Fruit fly (Drosophila melanogaster) whole organism, embryonic: ENCODE results near the gene CG14277.
A peak's percentile ranks its signal among the peaks of the same experiment; 100 is the strongest.

Source experiments
- Aef1 ChIP-seq: fragments of 200-800 bp; sonication (Bioruptor generic); IDR thresholded peaks from 3 replicates; pipeline ENCODE4 v1.3.6; 2022; ENCODE audit warnings: missing biosample characterization, missing genetic modification characterization
- Atf-2 ChIP-seq: fragments of 200-800 bp; sonication (Bioruptor generic); optimal IDR thresholded peaks from 2 replicates; lab custom pipeline; 2016; ENCODE audit warnings: missing biosample characterization, missing genetic modification characterization
- Atf3 ChIP-seq: fragments of 200-800 bp; sonication (Bioruptor generic); optimal IDR thresholded peaks from 3 replicates; lab custom pipeline; 2016; ENCODE audit warnings: missing biosample characterization, missing genetic modification characterization
- Awh ChIP-seq: fragments of 200-800 bp; sonication (Bioruptor generic); IDR thresholded peaks from 2 replicates; pipeline ENCODE4, ENCODE4 v1.3.6; 2022; ENCODE audit warnings: missing biosample characterization, missing genetic modification characterization
- CG10431 ChIP-seq: fragments of 200-800 bp; sonication (Bioruptor generic); optimal IDR thresholded peaks from 3 replicates; lab custom pipeline; 2018; ENCODE audit warnings: missing biosample characterization, mild to moderate bottlenecking, missing genetic modification characterization
- CG11085 ChIP-seq: fragments of 200-800 bp; sonication (Bioruptor generic); IDR thresholded peaks from 2 replicates; pipeline ENCODE4 v1.3.6; 2022; ENCODE audit warnings: missing biosample characterization, missing genetic modification characterization
- CG12942 ChIP-seq: fragments of 200-800 bp; sonication (Bioruptor generic); optimal IDR thresholded peaks from 3 replicates; lab custom pipeline; 2016; ENCODE audit warnings: missing biosample characterization, missing genetic modification characterization
- CG14860 ChIP-seq: fragments of 200-800 bp; sonication (Bioruptor generic); IDR thresholded peaks from 3 replicates; pipeline ENCODE4 v1.3.6; 2022; ENCODE audit warnings: missing biosample characterization, missing genetic modification characterization; ENCODE audit not compliant: partially characterized antibody
- CG15011 ChIP-seq: fragments of 200-800 bp; sonication (Bioruptor generic); optimal IDR thresholded peaks from 3 replicates; lab custom pipeline; 2018; ENCODE audit warnings: missing biosample characterization, mild to moderate bottlenecking, missing genetic modification characterization
- CG16863 ChIP-seq: fragments of 200-800 bp; sonication (Bioruptor generic); optimal IDR thresholded peaks from 3 replicates; lab custom pipeline; 2016; ENCODE audit warnings: missing biosample characterization, missing genetic modification characterization
- CG17361 ChIP-seq: fragments of 200-800 bp; sonication (Bioruptor generic); IDR thresholded peaks from 3 replicates; pipeline ENCODE4 v1.3.6; 2022; ENCODE audit warnings: missing biosample characterization, missing genetic modification characterization
- CG17568 ChIP-seq: fragments of 200-800 bp; sonication (Bioruptor generic); optimal IDR thresholded peaks from 2 replicates; lab custom pipeline; 2018; ENCODE audit warnings: missing biosample characterization, mild to moderate bottlenecking, missing genetic modification characterization, moderate library complexity
- CG3065 ChIP-seq: fragments of 200-800 bp; sonication (Bioruptor generic); optimal IDR thresholded peaks from 2 replicates; lab custom pipeline; 2016; ENCODE audit warnings: missing biosample characterization, missing genetic modification characterization
- CG3163 ChIP-seq: fragments of 200-800 bp; sonication (Bioruptor generic); optimal IDR thresholded peaks from 3 replicates; lab custom pipeline; 2016; ENCODE audit warnings: missing biosample characterization, missing genetic modification characterization
- CG34376 ChIP-seq: fragments of 200-800 bp; sonication (Bioruptor generic); optimal IDR thresholded peaks from 2 replicates; lab custom pipeline; 2018; ENCODE audit warnings: missing biosample characterization, mild to moderate bottlenecking, missing genetic modification characterization
- CG5953 ChIP-seq: fragments of 200-800 bp; sonication (Bioruptor generic); IDR thresholded peaks from 2 replicates; pipeline ENCODE4 v1.3.6; 2022; ENCODE audit warnings: missing biosample characterization, missing genetic modification characterization
- CG6791 ChIP-seq: fragments of 200-800 bp; sonication (Bioruptor generic); IDR thresholded peaks from 3 replicates; pipeline ENCODE4 v1.3.6; 2022; ENCODE audit warnings: missing biosample characterization, missing genetic modification characterization; ENCODE audit not compliant: partially characterized antibody
- CG7556 ChIP-seq: fragments of 200-800 bp; sonication (Bioruptor generic); optimal IDR thresholded peaks from 2 replicates; lab custom pipeline; 2017; ENCODE audit warnings: missing biosample characterization, mild to moderate bottlenecking, missing genetic modification characterization
- CG8290 ChIP-seq, 3 experiments: fragments of 200-800 bp; sonication (Bioruptor generic); optimal IDR thresholded peaks; 2 replicates each; lab custom pipeline; 2016 to 2019; ENCODE audit warnings: missing biosample characterization in 3 of 3, missing genetic modification characterization in 3 of 3, mild to moderate bottlenecking in 2 of 3, moderate library complexity in 1 of 3
- CG8388 ChIP-seq: fragments of 200-800 bp; sonication (Bioruptor generic); optimal IDR thresholded peaks from 2 replicates; lab custom pipeline; 2019; ENCODE audit warnings: missing biosample characterization, mild to moderate bottlenecking, missing genetic modification characterization, moderate library complexity
- CHES-1-like ChIP-seq: fragments of 200-800 bp; sonication (Bioruptor generic); optimal IDR thresholded peaks from 2 replicates; lab custom pipeline; 2016; ENCODE audit warnings: missing biosample characterization, missing genetic modification characterization
- Doc3 ChIP-seq: fragments of 200-800 bp; sonication (Bioruptor generic); IDR thresholded peaks from 3 replicates; pipeline ENCODE4 v1.3.6; 2022; ENCODE audit warnings: missing biosample characterization, missing genetic modification characterization; ENCODE audit not compliant: partially characterized antibody
- Dref ChIP-seq: fragments of 200-800 bp; sonication (Bioruptor generic); IDR thresholded peaks from 2 replicates; pipeline ENCODE4 v1.3.6; 2022; ENCODE audit warnings: missing biosample characterization, missing genetic modification characterization
- E2f1 ChIP-seq: fragments of 200-800 bp; sonication (Bioruptor generic); IDR thresholded peaks from 2 replicates; pipeline ENCODE4 v1.3.6; 2022; ENCODE audit warnings: missing biosample characterization, missing genetic modification characterization
- Elba2 ChIP-seq: fragments of 200-800 bp; sonication (Bioruptor generic); optimal IDR thresholded peaks from 3 replicates; lab custom pipeline; 2016; ENCODE audit warnings: missing biosample characterization, missing genetic modification characterization
- Fer1 ChIP-seq: fragments of 200-800 bp; sonication (Bioruptor generic); optimal IDR thresholded peaks from 2 replicates; lab custom pipeline; 2017; ENCODE audit warnings: missing biosample characterization, mild to moderate bottlenecking, missing genetic modification characterization
- GATAe ChIP-seq: fragments of 200-800 bp; sonication (Bioruptor generic); conservative IDR thresholded peaks from 2 replicates; pipeline ENCODE4 v1.3.6; 2022; ENCODE audit warnings: missing biosample characterization, missing genetic modification characterization
- Gsc ChIP-seq: fragments of 200-800 bp; sonication (Bioruptor generic); IDR thresholded peaks from 2 replicates; pipeline ENCODE4 v1.3.6; 2022; ENCODE audit warnings: missing biosample characterization, missing genetic modification characterization
- NFAT ChIP-seq: fragments of 200-800 bp; sonication (Bioruptor generic); IDR thresholded peaks from 2 replicates; pipeline ENCODE4 v1.3.6; 2022; ENCODE audit warnings: missing biosample characterization, missing genetic modification characterization
- Sox100B ChIP-seq: fragments of 200-800 bp; sonication (Bioruptor generic); optimal IDR thresholded peaks from 3 replicates; lab custom pipeline; 2018; ENCODE audit warnings: missing biosample characterization, mild to moderate bottlenecking, missing genetic modification characterization
- Vsx1 ChIP-seq: fragments of 200-800 bp; sonication (Bioruptor generic); optimal IDR thresholded peaks from 2 replicates; lab custom pipeline; 2017; ENCODE audit warnings: missing biosample characterization, mild to moderate bottlenecking, missing genetic modification characterization, missing genetic modification reagents
- ato ChIP-seq: fragments of 200-800 bp; sonication (Bioruptor generic); IDR thresholded peaks from 2 replicates; pipeline ENCODE4 v1.3.6; 2022; ENCODE audit warnings: missing biosample characterization, missing genetic modification characterization; ENCODE audit not compliant: partially characterized antibody
- cas ChIP-seq: fragments of 200-800 bp; sonication (Bioruptor generic); IDR thresholded peaks from 2 replicates; pipeline ENCODE4 v1.3.6; 2022; ENCODE audit warnings: missing biosample characterization, missing genetic modification characterization
- chif ChIP-seq, 2 experiments: fragments of 200-800 bp; sonication (Bioruptor generic); optimal IDR thresholded peaks; 3 replicates each; lab custom pipeline; 2016; ENCODE audit warnings: missing biosample characterization in 2 of 2, missing genetic modification characterization in 2 of 2
- fd96Cb ChIP-seq: fragments of 200-800 bp; sonication (Bioruptor generic); optimal IDR thresholded peaks from 2 replicates; lab custom pipeline; 2018; ENCODE audit warnings: missing biosample characterization, mild to moderate bottlenecking, missing genetic modification characterization, moderate library complexity
- fru ChIP-seq: fragments of >200 bp; optimal IDR thresholded peaks from 2 replicates; lab custom pipeline; 2017
- gce ChIP-seq: fragments of 200-800 bp; sonication (Bioruptor generic); IDR thresholded peaks from 3 replicates; pipeline ENCODE4 v1.3.6; 2022; ENCODE audit warnings: missing biosample characterization, missing genetic modification characterization
- klu ChIP-seq: fragments of 200-800 bp; sonication (Bioruptor generic); IDR thresholded peaks from 2 replicates; pipeline ENCODE4 v1.3.6; 2022; ENCODE audit warnings: missing biosample characterization, missing genetic modification characterization
- mam ChIP-seq: fragments of 200-800 bp; sonication (Bioruptor generic); optimal IDR thresholded peaks from 3 replicates; lab custom pipeline; 2016; ENCODE audit warnings: missing biosample characterization, missing genetic modification characterization
- org-1 ChIP-seq: fragments of 200-800 bp; sonication (Bioruptor generic); optimal IDR thresholded peaks from 2 replicates; lab custom pipeline; 2017; ENCODE audit warnings: missing biosample characterization, missing genetic modification characterization
- peb ChIP-seq: fragments of 200-800 bp; sonication (Bioruptor generic); IDR thresholded peaks from 2 replicates; pipeline ENCODE4 v1.3.6; 2022; ENCODE audit warnings: missing biosample characterization, missing genetic modification characterization
- phol ChIP-seq: fragments of 200-800 bp; sonication (Bioruptor generic); optimal IDR thresholded peaks from 3 replicates; lab custom pipeline; 2018; ENCODE audit warnings: missing biosample characterization, mild to moderate bottlenecking, missing genetic modification characterization, moderate library complexity
- pnt ChIP-seq: fragments of 200-800 bp; sonication (Bioruptor generic); optimal IDR thresholded peaks from 3 replicates; lab custom pipeline; 2016; ENCODE audit warnings: missing biosample characterization, missing genetic modification characterization
- psq ChIP-seq: fragments of 200-800 bp; sonication (Bioruptor generic); optimal IDR thresholded peaks from 2 replicates; lab custom pipeline; 2017; ENCODE audit warnings: missing biosample characterization, missing genetic modification characterization
- sens-2 ChIP-seq: fragments of 200-800 bp; sonication (Bioruptor generic); IDR thresholded peaks from 2 replicates; pipeline ENCODE4 v1.3.6; 2022; ENCODE audit warnings: missing biosample characterization, missing genetic modification characterization
- sisA ChIP-seq: fragments of 200-800 bp; sonication (Bioruptor generic); IDR thresholded peaks from 2 replicates; pipeline ENCODE4 v1.3.6; 2022; ENCODE audit warnings: missing biosample characterization, missing genetic modification characterization
- stc ChIP-seq: fragments of 200-800 bp; sonication (Bioruptor generic); IDR thresholded peaks from 2 replicates; pipeline ENCODE4 v1.3.6; 2022; ENCODE audit warnings: missing biosample characterization, missing genetic modification characterization
- sug ChIP-seq: fragments of 200-800 bp; optimal IDR thresholded peaks from 2 replicates; lab custom pipeline; 2019; ENCODE audit warnings: missing biosample characterization, mild to moderate bottlenecking, missing genetic modification characterization, moderate library complexity
- ttk ChIP-seq: fragments of 200-800 bp; sonication (Bioruptor generic); IDR thresholded peaks from 2 replicates; pipeline ENCODE4 v2.1.2; 2022; ENCODE audit warnings: missing biosample characterization, missing genetic modification characterization
- zen ChIP-seq: fragments of 200-800 bp; sonication (Bioruptor generic); optimal IDR thresholded peaks from 3 replicates; lab custom pipeline; 2018; ENCODE audit warnings: missing biosample characterization, mild to moderate bottlenecking, missing genetic modification characterization, moderate library complexity

Gene CG14277

dm6 chr2L:8212666-8213270, 29.5 kb upstream of the CG14277 start, which contains the start of the genes CG8372 and CG8360 (continued):
- TF ChIP-seq CG8388 (peak; percentile 97), fru (lab: Kevin White, UChicago) (no peak), CG5953 (GFP tag; lab: Robert Waterston, UW) (peak; percentile 98), sisA (GFP tag; lab: Robert Waterston, UW) (peak; percentile 99), CG34376 (GFP tag; lab: Kevin White, UChicago) (peak; percentile 98), Atf-2 (GFP tag; lab: Kevin White, UChicago) (peak; percentile 99), cas (GFP tag; lab: Robert Waterston, UW) (peak; percentile 97), ato (GFP tag; lab: Robert Waterston, UW) (peak; percentile 44; the same call in 1 of the 2 replicates), CG3163 (peak; percentile 94), CG14860 (no peak), mam (GFP tag; lab: Kevin White, UChicago) (peak; percentile 99), Awh (GFP tag; lab: Robert Waterston, UW) (peak; percentile 99), psq (GFP tag; lab: Kevin White, UChicago) (peak; percentile 95), CG3065 (GFP tag; lab: Kevin White, UChicago) (peak; percentile 97), Atf3 (peak; percentile 99), Aef1 (GFP tag; lab: Robert Waterston, UW) (peak; percentile 99), CG15011 (GFP tag; lab: Kevin White, UChicago) (peak; percentile 97), ttk (GFP tag; lab: Robert Waterston, UW) (peak; percentile 99), sug (tag; lab: Kevin White, UChicago) (peak; percentile 97), Fer1 (GFP tag; lab: Kevin White, UChicago) (peak; percentile 99), pnt (peak; percentile 99), NFAT (GFP tag; lab: Robert Waterston, UW) (peak; percentile 99), E2f1 (GFP tag; lab: Robert Waterston, UW) (peak; percentile 99), gce (GFP tag; lab: Robert Waterston, UW) (peak; percentile 98), CG6791 (GFP tag; lab: Robert Waterston, UW) (0 out of 3 replicates have a peak, but pooled peaks have one; percentile 25), fd96Cb (tag; lab: Kevin White, UChicago) (peak; percentile 98), CG17568 (GFP tag; lab: Kevin White, UChicago) (peak; percentile 98), klu (GFP tag; lab: Robert Waterston, UW) (peak; percentile 98), CHES-1-like (peak; percentile 99), Dref (GFP tag; lab: Robert Waterston, UW) (peak; percentile 51), Elba2 (GFP tag; lab: Kevin White, UChicago) (peak; percentile 99), CG16863 (GFP tag; lab: Kevin White, UChicago) (peak; percentile 99), Gsc (peak; percentile 97), chif (GFP tag; optimal IDR thresholded peaks at IDR 0.05; lab: Kevin White, UChicago) (peak; percentile 99), Vsx1 (GFP tag; lab: Kevin White, UChicago) (peak; percentile 96), CG17361 (GFP tag; lab: Robert Waterston, UW) (peak; percentile 97), CG11085 (peak; percentile 98), peb (GFP tag; lab: Robert Waterston, UW) (peak; percentile 99), Doc3 (GFP tag; lab: Robert Waterston, UW) (peak; percentile 22; the same call in 1 of the 3 replicates), CG8290 (GFP tag; optimal IDR thresholded peaks at IDR 0.05; lab: Kevin White, UChicago) (peak; percentile 98), CG8290 (tag; optimal IDR thresholded peaks at IDR 0.05; lab: Kevin White, UChicago) (peak; percentile 89 to 97), CG12942 (GFP tag; lab: Kevin White, UChicago) (peak; percentile 99), org-1 (GFP tag; lab: Kevin White, UChicago) (peak; percentile 98), Sox100B (GFP tag; lab: Kevin White, UChicago) (peak; percentile 96), CG7556 (GFP tag; lab: Kevin White, UChicago) (peak; percentile 98), GATAe (peak; percentile 98), stc (GFP tag; lab: Robert Waterston, UW) (peak; percentile 99), sens-2 (GFP tag; lab: Robert Waterston, UW) (peak; percentile 99), zen (peak; percentile 97), phol (peak; percentile 99), CG10431 (GFP tag; lab: Kevin White, UChicago) (peak; percentile 92)
